Fruit fly (Drosophila melanogaster): ENCODE data around the gene BckdhA.

The BckdhA gene

DNA sequence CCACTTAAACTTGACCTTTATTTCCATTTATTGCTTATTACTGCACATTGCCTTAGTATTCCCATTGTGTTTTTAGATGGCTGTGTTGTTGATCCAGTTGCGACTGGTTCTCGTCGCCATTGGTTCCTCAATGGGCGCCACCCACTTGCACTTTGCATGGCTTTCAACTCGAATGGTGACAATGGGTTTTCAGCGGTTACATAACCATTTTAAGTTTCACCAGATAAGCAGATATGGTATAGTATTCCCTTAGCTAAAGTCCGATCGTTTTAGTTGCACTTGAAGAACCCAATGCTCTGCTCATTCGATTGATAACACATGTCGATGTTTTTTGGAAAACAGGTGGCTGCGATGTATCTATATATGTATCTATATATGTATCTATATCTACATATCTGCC lies 46.4 kb downstream of the BckdhA start:
- TF ChIP-seq h (optimal IDR thresholded peaks at IDR 0.05) (no peak), Sin3A (optimal IDR thresholded peaks at IDR 0.05) (no peak), insv (optimal IDR thresholded peaks at IDR 0.05) (no peak), psq (optimal IDR thresholded peaks at IDR 0.05) (no peak), Myc (optimal IDR thresholded peaks at IDR 0.05) (no peak), ttk (optimal IDR thresholded peaks at IDR 0.05) (no peak)

DNA sequence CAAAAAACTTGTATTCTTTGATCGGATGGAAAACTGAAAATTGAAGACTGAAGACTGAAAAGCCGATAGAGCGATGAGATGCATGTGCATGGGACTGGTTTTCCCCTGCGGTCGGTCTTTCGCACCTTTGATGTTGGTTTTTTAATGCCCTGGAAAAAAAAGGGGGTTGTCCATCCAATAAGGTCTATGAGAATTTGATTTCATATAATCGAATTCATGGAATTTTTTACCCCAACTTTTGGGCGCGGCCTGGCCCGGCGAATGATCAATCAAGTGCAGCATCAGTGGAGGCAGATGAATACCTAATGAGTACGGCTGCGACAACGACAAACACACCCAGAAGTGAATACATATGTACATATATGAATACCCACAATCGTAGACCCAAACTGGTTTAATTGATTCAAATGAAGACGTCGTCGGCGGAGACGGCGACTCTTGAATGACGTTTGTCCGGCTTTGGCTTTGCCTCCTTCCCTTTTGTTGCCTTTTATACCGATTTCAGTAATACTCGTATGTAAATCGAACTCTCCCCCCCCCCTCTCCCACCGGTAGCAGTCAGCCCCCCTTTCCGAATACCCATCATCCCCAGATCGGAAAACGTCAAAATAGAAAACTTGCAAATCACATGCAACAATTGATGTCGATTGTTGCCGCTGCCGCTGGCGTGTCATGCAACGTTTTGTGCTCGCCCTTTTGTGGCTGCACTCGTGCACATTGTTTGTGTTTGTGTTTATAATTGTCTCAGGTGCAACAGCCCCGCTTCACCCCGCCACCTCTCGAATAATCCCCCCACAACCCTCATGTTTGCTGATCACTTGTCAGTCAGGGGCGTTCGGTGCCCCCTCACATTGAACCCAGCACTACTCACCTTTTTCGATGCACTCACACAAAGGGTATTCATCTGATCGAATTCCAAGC lies 47.7 kb downstream of the BckdhA start:
- TF ChIP-seq h (optimal IDR thresholded peaks at IDR 0.05) (no peak), psq (optimal IDR thresholded peaks at IDR 0.05) (no peak), Sin3A (optimal IDR thresholded peaks at IDR 0.05) (no peak), ttk (optimal IDR thresholded peaks at IDR 0.05) (no peak), insv (optimal IDR thresholded peaks at IDR 0.05) (no peak), Myc (optimal IDR thresholded peaks at IDR 0.05) (no peak)

DNA sequence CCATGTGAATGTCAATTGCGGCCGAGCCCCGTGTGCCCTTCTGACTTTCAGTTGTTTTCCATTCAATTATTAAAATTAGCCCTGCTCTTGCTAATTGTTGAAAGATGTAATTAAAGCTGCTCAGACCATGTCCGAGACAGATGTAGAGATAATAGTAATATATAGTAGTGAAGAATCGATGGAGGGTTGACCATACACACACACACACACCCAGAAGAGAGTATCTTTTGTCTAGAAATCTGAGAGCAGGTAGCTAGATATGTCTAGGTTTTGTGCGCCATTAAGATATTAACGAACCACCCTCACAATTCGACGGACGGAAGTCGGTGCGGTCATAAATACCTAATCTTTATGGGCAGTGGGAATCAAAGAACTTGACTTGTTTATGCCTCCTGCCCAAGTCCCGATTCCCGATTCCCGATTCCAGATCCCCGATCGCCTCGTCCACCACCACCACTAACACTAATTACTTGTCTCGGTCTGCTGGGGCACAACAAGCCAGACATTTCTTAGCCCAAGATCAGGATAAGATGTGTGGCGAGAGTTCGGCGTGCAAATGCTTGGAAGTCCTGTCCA lies 48.9 kb downstream of the BckdhA start:
- TF ChIP-seq h (optimal IDR thresholded peaks at IDR 0.05) (no peak), psq (optimal IDR thresholded peaks at IDR 0.05) (no peak), Myc (optimal IDR thresholded peaks at IDR 0.05) (no peak), ttk (optimal IDR thresholded peaks at IDR 0.05) (no peak), Sin3A (optimal IDR thresholded peaks at IDR 0.05) (no peak), insv (optimal IDR thresholded peaks at IDR 0.05) (no peak)

DNA sequence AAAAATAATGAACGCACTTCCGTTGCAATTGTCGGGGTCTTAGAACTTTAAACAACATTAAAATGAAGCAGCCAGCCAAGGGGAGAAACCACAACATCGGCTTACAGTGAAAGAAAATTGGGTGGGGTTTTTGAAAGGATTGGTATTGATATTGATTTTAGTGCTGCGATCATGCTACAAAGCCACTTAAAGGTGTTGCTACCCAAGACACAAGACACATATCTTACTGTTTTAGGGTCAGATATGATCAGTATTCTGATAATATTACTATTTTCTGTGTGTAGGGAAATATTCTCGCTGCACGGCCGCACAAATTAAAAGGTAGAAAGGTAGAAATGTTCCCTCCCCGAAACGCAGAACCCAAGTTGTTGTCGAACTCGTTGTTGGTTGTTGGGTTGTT lies 49.5 kb downstream of the BckdhA start:
- TF ChIP-seq insv (optimal IDR thresholded peaks at IDR 0.05) (no peak), psq (optimal IDR thresholded peaks at IDR 0.05) (no peak), Myc (optimal IDR thresholded peaks at IDR 0.05) (no peak), Sin3A (optimal IDR thresholded peaks at IDR 0.05) (no peak), h (optimal IDR thresholded peaks at IDR 0.05) (no peak), ttk (optimal IDR thresholded peaks at IDR 0.05) (no peak)

All from Kc167 (cell line).